Worm (Caenorhabditis elegans) whole organism, late embryonic: Measurements from ENCODE around the gene vhp-1.

Experiments
- C08G9.2 ChIP-seq: sonication (generic microtip); optimal IDR thresholded peaks from 2 replicates; lab custom pipeline; 2016; ENCODE audit warnings: mild to moderate bottlenecking, missing genetic modification characterization, moderate library complexity, missing compliant biosample characterization
- C38D4.7 ChIP-seq: fragments of 200-800 bp; sonication (Bioruptor generic); optimal IDR thresholded peaks from 2 replicates; lab custom pipeline; 2018; ENCODE audit warnings: mild to moderate bottlenecking, missing genetic modification characterization, moderate library complexity, missing compliant biosample characterization
- F13H6.1 ChIP-seq: sonication (generic microtip); optimal IDR thresholded peaks from 2 replicates; lab custom pipeline; 2016; ENCODE audit warnings: missing genetic modification characterization, missing compliant biosample characterization
- K02D7.2 ChIP-seq: sonication (generic microtip); optimal IDR thresholded peaks from 2 replicates; lab custom pipeline; 2017; ENCODE audit warnings: mild to moderate bottlenecking, missing genetic modification characterization, missing compliant biosample characterization
- K09A11.1 ChIP-seq: sonication (generic microtip); optimal IDR thresholded peaks from 2 replicates; lab custom pipeline; 2017; ENCODE audit warnings: antibody characterized with exemption, mild to moderate bottlenecking, missing genetic modification characterization, missing compliant biosample characterization; ENCODE audit not compliant: insufficient read depth
- ahr-1 ChIP-seq: sonication (generic microtip); optimal IDR thresholded peaks from 2 replicates; lab custom pipeline; 2016; ENCODE audit warnings: missing genetic modification characterization, missing compliant biosample characterization
- ama-1 ChIP-seq: fragments of 150-350 bp; optimal IDR thresholded peaks from 2 replicates; lab custom pipeline; 2014
- ceh-14 ChIP-seq: sonication (generic microtip); optimal IDR thresholded peaks from 2 replicates; lab custom pipeline; 2016; ENCODE audit warnings: missing genotype, missing genetic modification characterization, missing compliant biosample characterization
- ceh-19 ChIP-seq: fragments of 200-800 bp; sonication (Bioruptor generic); optimal IDR thresholded peaks from 2 replicates; lab custom pipeline; 2018; ENCODE audit warnings: mild to moderate bottlenecking, missing genetic modification characterization, missing compliant biosample characterization
- ceh-2 ChIP-seq: sonication (generic microtip); optimal IDR thresholded peaks from 2 replicates; lab custom pipeline; 2016; ENCODE audit warnings: missing genotype, missing genetic modification characterization, missing compliant biosample characterization
- ceh-22 ChIP-seq: sonication (generic microtip); optimal IDR thresholded peaks from 2 replicates; lab custom pipeline; 2017; ENCODE audit warnings: missing biosample characterization, missing genetic modification characterization
- ceh-31 ChIP-seq: sonication (generic microtip); optimal IDR thresholded peaks from 2 replicates; lab custom pipeline; 2016; ENCODE audit warnings: missing genetic modification characterization, missing compliant biosample characterization
- ceh-45 ChIP-seq: fragments of 200-800 bp; sonication (Bioruptor generic); IDR thresholded peaks from 2 replicates; pipeline ENCODE4 v1.3.6; 2022; ENCODE audit warnings: missing genetic modification reagents, missing genetic modification characterization, missing compliant biosample characterization
- ceh-48 ChIP-seq: sonication (generic microtip); optimal IDR thresholded peaks from 2 replicates; lab custom pipeline; 2016; ENCODE audit warnings: missing genetic modification characterization, inconsistent platforms, missing compliant biosample characterization
- ceh-6 ChIP-seq: fragments of 200-800 bp; sonication (Bioruptor generic); optimal IDR thresholded peaks from 2 replicates; lab custom pipeline; 2018; ENCODE audit warnings: mild to moderate bottlenecking, missing genetic modification characterization, missing compliant biosample characterization
- ceh-9 ChIP-seq: sonication (generic microtip); optimal IDR thresholded peaks from 2 replicates; lab custom pipeline; 2016; ENCODE audit warnings: mild to moderate bottlenecking, missing genetic modification characterization, inconsistent platforms, missing compliant biosample characterization
- dmd-4 ChIP-seq: sonication (generic microtip); optimal IDR thresholded peaks from 2 replicates; lab custom pipeline; 2016; ENCODE audit warnings: borderline replicate concordance, missing genetic modification characterization, missing compliant biosample characterization
- elt-4 ChIP-seq: sonication (generic microtip); optimal IDR thresholded peaks from 2 replicates; lab custom pipeline; 2016; ENCODE audit warnings: missing genetic modification characterization, missing compliant biosample characterization
- eyg-1 ChIP-seq: sonication (generic microtip); optimal IDR thresholded peaks from 2 replicates; lab custom pipeline; 2016; ENCODE audit warnings: missing genotype, missing genetic modification characterization, missing compliant biosample characterization
- fkh-10 ChIP-seq: fragments of 150-350 bp; optimal IDR thresholded peaks from 2 replicates; lab custom pipeline; 2014; ENCODE audit warnings: missing biosample characterization, missing genetic modification reagents, missing genetic modification characterization
- hlh-13 ChIP-seq: fragments of 200-800 bp; sonication (Bioruptor generic); optimal IDR thresholded peaks from 2 replicates; lab custom pipeline; 2018; ENCODE audit warnings: mild to moderate bottlenecking, missing genetic modification characterization, missing compliant biosample characterization
- hlh-30 ChIP-seq: sonication (generic microtip); optimal IDR thresholded peaks from 2 replicates; lab custom pipeline; 2017; ENCODE audit warnings: antibody characterized with exemption, missing genetic modification characterization, missing compliant biosample characterization; ENCODE audit not compliant: insufficient read depth
- hlh-6 ChIP-seq: sonication (generic microtip); optimal IDR thresholded peaks from 2 replicates; lab custom pipeline; 2016; ENCODE audit warnings: missing genotype, missing genetic modification characterization, missing compliant biosample characterization
- hlh-8 ChIP-seq: sonication (generic microtip); optimal IDR thresholded peaks from 2 replicates; lab custom pipeline; 2016; ENCODE audit warnings: missing genotype, missing genetic modification characterization, missing compliant biosample characterization
- lim-6 ChIP-seq: sonication (generic microtip); optimal IDR thresholded peaks from 2 replicates; lab custom pipeline; 2016; ENCODE audit warnings: missing genetic modification characterization, missing compliant biosample characterization
- lin-11 ChIP-seq: fragments of 200-800 bp; sonication (Bioruptor generic); optimal IDR thresholded peaks from 2 replicates; lab custom pipeline; 2018; ENCODE audit warnings: mild to moderate bottlenecking, missing genetic modification characterization, missing compliant biosample characterization
- nfya-1 ChIP-seq: sonication (generic microtip); optimal IDR thresholded peaks from 2 replicates; lab custom pipeline; 2017; ENCODE audit warnings: missing genetic modification characterization, mild to moderate bottlenecking, missing compliant biosample characterization, antibody characterized with exemption, moderate library complexity
- nhr-11 ChIP-seq: fragments of 150-350 bp; optimal IDR thresholded peaks from 2 replicates; lab custom pipeline; 2014; ENCODE audit warnings: missing biosample characterization, missing genetic modification characterization
- npax-4 ChIP-seq: sonication (generic microtip); optimal IDR thresholded peaks from 2 replicates; lab custom pipeline; 2016; ENCODE audit warnings: missing genetic modification characterization, missing compliant biosample characterization
- odd-2 ChIP-seq: sonication (generic microtip); optimal IDR thresholded peaks from 2 replicates; lab custom pipeline; 2017; ENCODE audit warnings: antibody characterized with exemption, mild to moderate bottlenecking, missing genetic modification characterization, missing compliant biosample characterization
- pag-3 ChIP-seq: sonication (generic microtip); optimal IDR thresholded peaks from 2 replicates; lab custom pipeline; 2016; ENCODE audit warnings: missing compliant biosample characterization, missing genetic modification characterization, borderline replicate concordance
- pat-9 ChIP-seq: fragments of 200-800 bp; sonication (Bioruptor generic); optimal IDR thresholded peaks from 2 replicates; lab custom pipeline; 2018; ENCODE audit warnings: mild to moderate bottlenecking, missing genetic modification characterization, moderate library complexity, missing compliant biosample characterization
- pax-1 ChIP-seq: fragments of 150-350 bp; optimal IDR thresholded peaks from 2 replicates; lab custom pipeline; 2014; ENCODE audit warnings: missing biosample characterization, missing genetic modification characterization
- pha-2 ChIP-seq: sonication (generic microtip); optimal IDR thresholded peaks from 2 replicates; lab custom pipeline; 2017; ENCODE audit warnings: mild to moderate bottlenecking, missing genetic modification characterization, missing compliant biosample characterization
- ref-2 ChIP-seq: sonication (generic microtip); optimal IDR thresholded peaks from 2 replicates; lab custom pipeline; 2016; ENCODE audit warnings: missing genetic modification characterization, missing compliant biosample characterization
- rnt-1 ChIP-seq: sonication (generic microtip); optimal IDR thresholded peaks from 2 replicates; lab custom pipeline; 2016; ENCODE audit warnings: missing genetic modification characterization, missing compliant biosample characterization
- sdc-2 ChIP-seq: sonication (generic microtip); optimal IDR thresholded peaks from 2 replicates; lab custom pipeline; 2016; ENCODE audit warnings: missing genotype, missing genetic modification characterization, missing compliant biosample characterization
- sox-2 ChIP-seq: fragments of 200-800 bp; sonication (Bioruptor generic); IDR thresholded peaks from 2 replicates; pipeline ENCODE4 v1.3.6; 2022; ENCODE audit warnings: missing genetic modification reagents, missing genetic modification characterization, missing compliant biosample characterization
- sox-4 ChIP-seq: sonication (generic microtip); optimal IDR thresholded peaks from 2 replicates; lab custom pipeline; 2017; ENCODE audit warnings: mild to moderate bottlenecking, missing genetic modification characterization, inconsistent platforms, missing compliant biosample characterization
- syd-9 ChIP-seq: sonication (generic microtip); optimal IDR thresholded peaks from 2 replicates; lab custom pipeline; 2016; ENCODE audit warnings: mild to moderate bottlenecking, missing genetic modification characterization, moderate library complexity, missing compliant biosample characterization
- tbx-2 ChIP-seq: sonication (generic microtip); optimal IDR thresholded peaks from 2 replicates; lab custom pipeline; 2016; ENCODE audit warnings: missing genetic modification characterization, missing compliant biosample characterization
- tbx-7 ChIP-seq: sonication (generic microtip); optimal IDR thresholded peaks from 2 replicates; lab custom pipeline; 2016; ENCODE audit warnings: missing genotype, missing genetic modification characterization, missing compliant biosample characterization
- ttx-3 ChIP-seq: sonication (generic microtip); optimal IDR thresholded peaks from 2 replicates; lab custom pipeline; 2016; ENCODE audit warnings: missing genetic modification reagents, missing genetic modification characterization, missing compliant biosample characterization
- unc-42 ChIP-seq: sonication (generic microtip); optimal IDR thresholded peaks from 2 replicates; lab custom pipeline; 2016; ENCODE audit warnings: missing genotype, missing genetic modification characterization, missing compliant biosample characterization
- unc-55 ChIP-seq: sonication (generic microtip); optimal IDR thresholded peaks from 2 replicates; lab custom pipeline; 2017; ENCODE audit warnings: missing biosample characterization, missing genetic modification reagents, missing genetic modification characterization
- ztf-16 ChIP-seq: sonication (generic microtip); optimal IDR thresholded peaks from 2 replicates; lab custom pipeline; 2017; ENCODE audit warnings: missing genetic modification characterization, missing compliant biosample characterization

vhp-1 gene

ce11 chrII:5335370-5336034 lies 12.4 kb downstream of the vhp-1 start:
- TF ChIP-seq hlh-30 (tag; lab: Kevin White, UChicago) (no peak), ztf-16 (tag; lab: Kevin White, UChicago) (no peak), ama-1 (no peak), ahr-1 (tag; lab: Kevin White, UChicago) (no peak), tbx-7 (tag; lab: Kevin White, UChicago) (no peak), fkh-10 (GFP tag; lab: Kevin White, UChicago) (no peak), ref-2 (no peak), rnt-1 (tag; lab: Kevin White, UChicago) (no peak), pax-1 (tag; lab: Kevin White, UChicago) (no peak), hlh-8 (tag; lab: Kevin White, UChicago) (no peak), ceh-2 (tag; lab: Kevin White, UChicago) (no peak)

ce11 chrII:5336035-5336376 lies 12.9 kb downstream of the vhp-1 start:
- TF ChIP-seq dmd-4 (tag; lab: Kevin White, UChicago) = no peak
- TF ChIP-seq ceh-14 (tag; lab: Kevin White, UChicago) = peak; percentile 24
- TF ChIP-seq ceh-19 = no peak
- no peak for TF ChIP-seq syd-9
- no peak for TF ChIP-seq hlh-8 (tag; lab: Kevin White, UChicago)
- TF ChIP-seq ceh-22 (tag; lab: Kevin White, UChicago) = no peak
- TF ChIP-seq eyg-1 (tag; lab: Kevin White, UChicago) = no peak
- no peak for TF ChIP-seq ceh-9 (tag; lab: Kevin White, UChicago)
- TF ChIP-seq ttx-3 (tag; lab: Kevin White, UChicago) = no peak
- no peak for TF ChIP-seq odd-2 (tag; lab: Kevin White, UChicago)
- TF ChIP-seq pag-3 (tag; lab: Kevin White, UChicago) = no peak
- TF ChIP-seq lin-11 (tag; lab: Kevin White, UChicago) = no peak
- no peak for TF ChIP-seq rnt-1 (tag; lab: Kevin White, UChicago)
- TF ChIP-seq ceh-48 (tag; lab: Kevin White, UChicago) = peak; percentile 74
- no peak for TF ChIP-seq K09A11.1
- TF ChIP-seq tbx-2 (tag; lab: Kevin White, UChicago) = peak; percentile 40
- peak; percentile 11 for TF ChIP-seq sdc-2 (tag; lab: Kevin White, UChicago)
- TF ChIP-seq lim-6 (tag; lab: Kevin White, UChicago) = no peak
- peak; percentile 76 for TF ChIP-seq ceh-31 (tag; lab: Kevin White, UChicago)
- TF ChIP-seq hlh-6 (tag; lab: Kevin White, UChicago) = peak; percentile 57
- no peak for TF ChIP-seq nhr-11 (tag; lab: Kevin White, UChicago)
- no peak for TF ChIP-seq ceh-45
- peak; percentile 42 for TF ChIP-seq unc-55 (GFP tag; lab: Kevin White, UChicago)
- TF ChIP-seq sox-2 (GFP tag; lab: Robert Waterston, UW) = no peak
- TF ChIP-seq ref-2 = peak; percentile 11
- TF ChIP-seq C38D4.7 = no peak
- TF ChIP-seq K02D7.2 (tag; lab: Kevin White, UChicago) = no peak
- TF ChIP-seq hlh-13 = no peak
- no peak for TF ChIP-seq ceh-6 (GFP tag; lab: Kevin White, UChicago)
- TF ChIP-seq unc-42 (tag; lab: Kevin White, UChicago) = peak; percentile 58
- peak; percentile 9 for TF ChIP-seq C08G9.2
- TF ChIP-seq pat-9 = no peak
- TF ChIP-seq nfya-1 (tag; lab: Kevin White, UChicago) = peak; percentile 66
- no peak for TF ChIP-seq pax-1 (tag; lab: Kevin White, UChicago)
- no peak for TF ChIP-seq elt-4
- no peak for TF ChIP-seq npax-4 (tag; lab: Kevin White, UChicago)
- TF ChIP-seq F13H6.1 (tag; lab: Kevin White, UChicago) = peak; percentile 16
- no peak for TF ChIP-seq pha-2
- no peak for TF ChIP-seq sox-4
- no peak for TF ChIP-seq hlh-30 (tag; lab: Kevin White, UChicago)
